Worm (Caenorhabditis elegans): ENCODE data around the gene ggtb-1.

ggtb-1 gene

ce11 chrIII:7180613-7181012 lies 47.0 kb downstream of the ggtb-1 start, which contains the start of gene ndab-2 (continued):
- TF ChIP-seq ztf-28 (GFP tag; IDR thresholded peaks at IDR 0.05) (no peak), bed-2 (GFP tag; IDR thresholded peaks at IDR 0.05) (no peak), lir-1 (GFP tag; conservative IDR thresholded peaks at IDR 0.05) (no peak), ceh-27 (GFP tag; optimal IDR thresholded peaks at IDR 0.05) (no peak), mxl-1 (tag; optimal IDR thresholded peaks at IDR 0.05) (no peak), F57C9.4 (tag; optimal IDR thresholded peaks at IDR 0.05) (no peak), rpc-1 (optimal IDR thresholded peaks at IDR 0.05) (no peak), rpc-1 (tag; optimal IDR thresholded peaks at IDR 0.05) (no peak), madf-3 (GFP tag; IDR thresholded peaks at IDR 0.05) (peak; percentile 87), hmg-1.2 (GFP tag; IDR thresholded peaks at IDR 0.05) (peak; percentile 30; the same call in 1 of the 2 replicates), madf-10 (tag; optimal IDR thresholded peaks at IDR 0.05) (no peak), lin-26 (GFP tag; IDR thresholded peaks at IDR 0.05) (peak; percentile 62; the same call in 1 of the 2 replicates), F10E7.11 (tag; optimal IDR thresholded peaks at IDR 0.05) (no peak), tbx-9 (tag; optimal IDR thresholded peaks at IDR 0.05; ENCODE audit: borderline replicate concordance) (no peak), pbrm-1 (GFP tag; IDR thresholded peaks at IDR 0.05) (peak; percentile 42; the same call in 1 of the 2 replicates), let-526 (GFP tag; IDR thresholded peaks at IDR 0.05) (no peak), nhr-27 (tag; optimal IDR thresholded peaks at IDR 0.05) (no peak), zim-3 (tag; optimal IDR thresholded peaks at IDR 0.05) (no peak), ccch-3 (GFP tag; optimal IDR thresholded peaks at IDR 0.05) (no peak), F55B11.4 (tag; optimal IDR thresholded peaks at IDR 0.05; ENCODE audit: borderline replicate concordance, insufficient read depth) (no peak), gei-17 (GFP tag; optimal IDR thresholded peaks at IDR 0.05) (no peak), repo-1 (tag; optimal IDR thresholded peaks at IDR 0.05) (peak; percentile 52), snpc-1.3 (tag; optimal IDR thresholded peaks at IDR 0.05; ENCODE audit: insufficient read depth) (no peak), aptf-3 (GFP tag; IDR thresholded peaks at IDR 0.05) (0 out of 2 replicates have a peak, but pooled peaks have one; percentile 51), sptf-2 (GFP tag; optimal IDR thresholded peaks at IDR 0.05) (no peak), mes-4 (tag; optimal IDR thresholded peaks at IDR 0.05) (no peak), akir-1 (GFP tag; optimal IDR thresholded peaks at IDR 0.05) (no peak), dpff-1 (tag; optimal IDR thresholded peaks at IDR 0.05) (peak; percentile 19), ztf-25 (GFP tag; IDR thresholded peaks at IDR 0.05) (peak; percentile 52; the same call in 1 of the 2 replicates), somi-1 (GFP tag; optimal IDR thresholded peaks at IDR 0.05) (no peak), ZK185.1 (tag; optimal IDR thresholded peaks at IDR 0.05; ENCODE audit: poor library complexity, severe bottlenecking) (no peak), T07F8.4 (tag; optimal IDR thresholded peaks at IDR 0.05) (no peak), attf-6 (GFP tag; IDR thresholded peaks at IDR 0.05) (peak; percentile 79), ceh-58 (GFP tag; IDR thresholded peaks at IDR 0.05) (0 out of 2 replicates have a peak, but pooled peaks have one; percentile 28), snpc-3.4 (tag; optimal IDR thresholded peaks at IDR 0.05) (peak; percentile 57), efl-1 (GFP tag; optimal IDR thresholded peaks at IDR 0.05) (no peak), egrh-3 (GFP tag; IDR thresholded peaks at IDR 0.05) (no peak), ekl-4 (GFP tag; IDR thresholded peaks at IDR 0.05) (peak; percentile 82), die-1 (tag; optimal IDR thresholded peaks at IDR 0.05) (no peak), nhr-179 (tag; optimal IDR thresholded peaks at IDR 0.05) (no peak), ceh-100 (GFP tag; IDR thresholded peaks at IDR 0.05) (peak; percentile 59; the same call in 1 of the 2 replicates), ztf-26 (tag; optimal IDR thresholded peaks at IDR 0.05) (no peak), madf-6 (GFP tag; IDR thresholded peaks at IDR 0.05) (peak; percentile 70), ceh-91 (GFP tag; IDR thresholded peaks at IDR 0.05) (no peak), egl-18 (GFP tag; IDR thresholded peaks at IDR 0.05) (no peak), tbp1 (GFP tag; optimal IDR thresholded peaks at IDR 0.05) (peak; percentile 29), madf-8 (GFP tag; conservative IDR thresholded peaks at IDR 0.05) (no peak), F33H1.4 (GFP tag; IDR thresholded peaks at IDR 0.05) (peak; percentile 59), F52B5.7 (tag; optimal IDR thresholded peaks at IDR 0.05) (no peak), rcor-1 (GFP tag; IDR thresholded peaks at IDR 0.05) (peak; percentile 74)
